Worm (Caenorhabditis elegans): ENCODE data around the gene F23A7.1.
"Not testable (repeated sequence)": the region's sequence is repeated elsewhere in the genome, so short reads cannot be mapped to it uniquely, and the experiment has no call there.

The F23A7.1 gene

ce11 chrX:16218306-16218705 is 1.1 kb downstream of the F23A7.1 start (continued):
- TF ChIP-seq tbx-2 (tag; optimal IDR thresholded peaks at IDR 0.05) = no peak
- no peak for TF ChIP-seq nhr-28 (tag; optimal IDR thresholded peaks at IDR 0.05)
- TF ChIP-seq ceh-63 (GFP tag; optimal IDR thresholded peaks at IDR 0.05) = no peak

- TF ChIP-seq efl-1 (optimal IDR thresholded peaks at IDR 0.05) = not testable (repeated sequence)
- TF ChIP-seq efl-1 (GFP tag; optimal IDR thresholded peaks at IDR 0.05 in 1 of 2) = peak in 1 of 2 experiments; percentile 57
Observed at ce11 chrX:16219710-16220109, 2.5 kb downstream of the F23A7.1 start, which contains the start of gene F23A7.3. TSS of gene F23A7.3 (plus strand) at chrX:16220010.

ce11 chrX:16228622-16229021 is 11.4 kb downstream of the F23A7.1 start, which contains the start of gene F23A7.5:
TSS of gene F23A7.5 (plus strand) at chrX:16228922.
- TF ChIP-seq tlp-1 (tag; optimal IDR thresholded peaks at IDR 0.05) (no peak), tbx-2 (tag; optimal IDR thresholded peaks at IDR 0.05) (no peak), nhr-47 (tag; optimal IDR thresholded peaks at IDR 0.05) (no peak), nhr-77 (tag; optimal IDR thresholded peaks at IDR 0.05) (no peak), unc-98 (GFP tag; IDR thresholded peaks at IDR 0.05) (no peak), lin-35 (GFP tag; optimal IDR thresholded peaks at IDR 0.05) (no peak), mep-1 (tag; optimal IDR thresholded peaks at IDR 0.05) (no peak), egl-13 (tag; optimal IDR thresholded peaks at IDR 0.05) (no peak), mab-9 (GFP tag; IDR thresholded peaks at IDR 0.05) (no peak), unc-130 (tag; optimal IDR thresholded peaks at IDR 0.05) (no peak), alr-1 (tag; optimal IDR thresholded peaks at IDR 0.05; ENCODE audit: borderline replicate concordance) (no peak)

- TF ChIP-seq efl-1 (optimal IDR thresholded peaks at IDR 0.05) = no peak
- TF ChIP-seq efl-1 (GFP tag; optimal IDR thresholded peaks at IDR 0.05 in 1 of 2) = peak in 1 of 2 experiments; percentile 81
- TF ChIP-seq blmp-1 (tag; optimal IDR thresholded peaks at IDR 0.05) = no peak
Observed at ce11 chrX:16240626-16241025, 23.4 kb downstream of the F23A7.1 start.

ce11 chrX:16243129-16243528 is 25.9 kb downstream of the F23A7.1 start:
- TF ChIP-seq ceh-88 (GFP tag; IDR thresholded peaks at IDR 0.05) = no peak
- no peak for TF ChIP-seq dpl-1 (GFP tag; optimal IDR thresholded peaks at IDR 0.05)
- TF ChIP-seq jun-1 (tag; optimal IDR thresholded peaks at IDR 0.05) = no peak
- no peak for TF ChIP-seq fkh-10 (GFP tag; optimal IDR thresholded peaks at IDR 0.05)
- no peak for TF ChIP-seq ama-1 (optimal IDR thresholded peaks at IDR 0.05)
- no peak for TF ChIP-seq elt-3 (tag; optimal IDR thresholded peaks at IDR 0.05)
- no peak for TF ChIP-seq grh-1 (GFP tag; IDR thresholded peaks at IDR 0.05)
- TF ChIP-seq efl-1 (optimal IDR thresholded peaks at IDR 0.05) = no peak
- no peak for TF ChIP-seq efl-1 (GFP tag; optimal IDR thresholded peaks at IDR 0.05 in 1 of 2)
- TF ChIP-seq rnt-1 (tag; optimal IDR thresholded peaks at IDR 0.05) = no peak
- no peak for TF ChIP-seq ztf-11 (tag; optimal IDR thresholded peaks at IDR 0.05)
- TF ChIP-seq vab-15 (tag; optimal IDR thresholded peaks at IDR 0.05) = no peak
- TF ChIP-seq nhr-12 (tag; optimal IDR thresholded peaks at IDR 0.05) = no peak
- no peak for TF ChIP-seq nhr-84 (tag; optimal IDR thresholded peaks at IDR 0.05)
- no peak for TF ChIP-seq mep-1 (tag; optimal IDR thresholded peaks at IDR 0.05)
- TF ChIP-seq lin-39 (tag; optimal IDR thresholded peaks at IDR 0.05) = no peak
- no peak for TF ChIP-seq unc-130 (tag; optimal IDR thresholded peaks at IDR 0.05)
- TF ChIP-seq mdl-1 (tag; optimal IDR thresholded peaks at IDR 0.05) = no peak

ce11 chrX:16244764-16245244 is 27.6 kb downstream of the F23A7.1 start, which contains the start of gene W10G6.1:
TSS of gene W10G6.1 (plus strand) at chrX:16245194.
- TF ChIP-seq elt-2 (tag; optimal IDR thresholded peaks at IDR 0.05) (no peak), ces-1 (GFP tag; optimal IDR thresholded peaks at IDR 0.05) (no peak), mef-2 (tag; optimal IDR thresholded peaks at IDR 0.05) (no peak), ztf-11 (tag; optimal IDR thresholded peaks at IDR 0.05) (no peak), isw-1 (GFP tag; IDR thresholded peaks at IDR 0.05) (no peak), nhr-71 (tag; optimal IDR thresholded peaks at IDR 0.05) (no peak)
